Worm (Caenorhabditis elegans) whole organism, L4 larva: ENCODE results near the gene lron-13.

Experiments used
- F26F4.8 ChIP-seq: fragments of 200-800 bp; sonication (Bioruptor generic); conservative IDR thresholded peaks from 2 replicates; pipeline ENCODE4 v1.3.6; 2022; ENCODE audit warnings: missing genetic modification characterization, missing compliant biosample characterization
- F37D6.2 ChIP-seq: sonication (generic microtip); optimal IDR thresholded peaks from 2 replicates; lab custom pipeline; 2016; ENCODE audit warnings: mild to moderate bottlenecking, missing genetic modification characterization, missing compliant biosample characterization
- R02D3.7 ChIP-seq: fragments of 150-350 bp; sonication (generic microtip); optimal IDR thresholded peaks from 3 replicates; lab custom pipeline; 2014; ENCODE audit warnings: missing biosample characterization, missing genetic modification characterization
- T26A8.4 ChIP-seq: fragments of 200-800 bp; sonication (Bioruptor generic); IDR thresholded peaks from 2 replicates; pipeline ENCODE4 v1.3.6; 2022; ENCODE audit warnings: missing genetic modification characterization, missing compliant biosample characterization
- Y48G9A.11 ChIP-seq: fragments of 200-800 bp; sonication (Bioruptor generic); IDR thresholded peaks from 2 replicates; pipeline ENCODE4 v1.3.6; 2022; ENCODE audit warnings: missing genetic modification reagents, missing genetic modification characterization, missing compliant biosample characterization
- ZK546.5 ChIP-seq, 2 experiments: sonication (generic microtip); optimal IDR thresholded peaks; 2 replicates each; lab custom pipeline; 2017; ENCODE audit warnings: missing biosample characterization in 2 of 2, missing genetic modification characterization in 2 of 2
- aha-1 ChIP-seq: fragments of 150-350 bp; peaks from one replicate; lab custom pipeline; 2014; ENCODE audit warnings: missing biosample characterization, missing genetic modification characterization
- aly-2 ChIP-seq: sonication (generic microtip); optimal IDR thresholded peaks from 2 replicates; lab custom pipeline; 2018; ENCODE audit warnings: missing biosample characterization, missing genetic modification characterization
- ceh-20 ChIP-seq: fragments of 200-800 bp; sonication (Bioruptor generic); IDR thresholded peaks from 2 replicates; pipeline ENCODE4 v1.3.6; 2022; ENCODE audit warnings: missing genetic modification reagents, missing genetic modification characterization, missing compliant biosample characterization
- ceh-32 ChIP-seq: sonication (generic microtip); optimal IDR thresholded peaks from 2 replicates; lab custom pipeline; 2016; ENCODE audit warnings: mild to moderate bottlenecking, missing genetic modification characterization, missing compliant biosample characterization; ENCODE audit not compliant: poor library complexity
- cey-2 ChIP-seq: sonication (generic microtip); optimal IDR thresholded peaks from 3 replicates; lab custom pipeline; 2017; ENCODE audit warnings: missing genetic modification characterization, mild to moderate bottlenecking, missing compliant biosample characterization, antibody characterized with exemption, borderline replicate concordance; ENCODE audit not compliant: insufficient read depth
- ctbp-1 ChIP-seq: fragments of 200-800 bp; sonication (Bioruptor generic); IDR thresholded peaks from 2 replicates; pipeline ENCODE4 v1.3.6; 2022; ENCODE audit warnings: missing genetic modification reagents, missing genetic modification characterization, missing compliant biosample characterization
- dve-1 ChIP-seq: sonication (generic microtip); optimal IDR thresholded peaks from 2 replicates; lab custom pipeline; 2017; ENCODE audit warnings: antibody characterized with exemption, mild to moderate bottlenecking, missing genetic modification characterization, missing compliant biosample characterization; ENCODE audit not compliant: insufficient read depth
- egl-43 ChIP-seq: fragments of 200-800 bp; sonication (Bioruptor generic); IDR thresholded peaks from 2 replicates; pipeline ENCODE4 v1.3.6; 2022; ENCODE audit warnings: missing genetic modification reagents, missing genetic modification characterization, missing compliant biosample characterization
- hlh-30 ChIP-seq: sonication (generic microtip); optimal IDR thresholded peaks from 2 replicates; lab custom pipeline; 2017; ENCODE audit warnings: antibody characterized with exemption, mild to moderate bottlenecking, missing genetic modification characterization, missing compliant biosample characterization; ENCODE audit not compliant: insufficient read depth
- jun-1 ChIP-seq: fragments of 150-350 bp; optimal IDR thresholded peaks from 2 replicates; lab custom pipeline; 2014; ENCODE audit warnings: missing biosample characterization, missing genetic modification reagents, missing genetic modification characterization
- lin-1 ChIP-seq: fragments of 200-800 bp; sonication (Bioruptor generic); IDR thresholded peaks from 2 replicates; pipeline ENCODE4 v1.3.6; 2022; ENCODE audit warnings: missing genetic modification reagents, missing genetic modification characterization, missing compliant biosample characterization
- lin-38 ChIP-seq: fragments of 200-800 bp; sonication (Bioruptor generic); IDR thresholded peaks from 2 replicates; pipeline ENCODE4 v1.3.6; 2022; ENCODE audit warnings: missing genetic modification reagents, missing genetic modification characterization, missing compliant biosample characterization
- lsy-2 ChIP-seq, 2 experiments: fragments of 150-350 bp in 1 of 2; sonication (generic microtip) in 1 of 2; optimal IDR thresholded peaks; 2 replicates each; lab custom pipeline; 2014 to 2017; ENCODE audit warnings: missing biosample characterization in 2 of 2, missing genetic modification characterization in 2 of 2
- madf-5 ChIP-seq, 2 experiments: fragments of 200-800 bp; sonication (Bioruptor generic); IDR thresholded peaks; 2 replicates each; pipeline ENCODE4 v1.3.6; 2022; ENCODE audit warnings: missing compliant biosample characterization in 2 of 2, missing genetic modification characterization in 2 of 2
- mxl-2 ChIP-seq: fragments of 200-800 bp; sonication (Bioruptor generic); conservative IDR thresholded peaks from 2 replicates; pipeline ENCODE4 v1.3.6; 2022; ENCODE audit warnings: missing genetic modification reagents, missing genetic modification characterization, missing compliant biosample characterization
- mxl-3 ChIP-seq: fragments of 200-800 bp; sonication (Bioruptor generic); optimal IDR thresholded peaks from 2 replicates; lab custom pipeline; 2018; ENCODE audit warnings: mild to moderate bottlenecking, missing genetic modification characterization, missing compliant biosample characterization
- nhr-10 ChIP-seq: fragments of 150-350 bp; optimal IDR thresholded peaks from 2 replicates; lab custom pipeline; 2014; ENCODE audit warnings: missing biosample characterization, missing genetic modification characterization
- nhr-111 ChIP-seq: fragments of 200-800 bp; sonication (Bioruptor generic); optimal IDR thresholded peaks from 2 replicates; lab custom pipeline; 2018; ENCODE audit warnings: mild to moderate bottlenecking, missing genetic modification characterization, missing compliant biosample characterization
- nhr-28 ChIP-seq: fragments of 150-350 bp; optimal IDR thresholded peaks from 2 replicates; lab custom pipeline; 2014; ENCODE audit warnings: missing biosample characterization, missing genetic modification characterization
- set-16 ChIP-seq: fragments of 200-800 bp; sonication (Bioruptor generic); IDR thresholded peaks from 2 replicates; pipeline ENCODE4 v1.3.6; 2022; ENCODE audit warnings: missing genetic modification reagents, missing genetic modification characterization, missing compliant biosample characterization
- skn-1 ChIP-seq: fragments of 150-350 bp; optimal IDR thresholded peaks from 2 replicates; lab custom pipeline; 2014; ENCODE audit warnings: missing biosample characterization, missing genetic modification characterization
- snpc-4 ChIP-seq: fragments of 150-350 bp; optimal IDR thresholded peaks from 2 replicates; lab custom pipeline; 2014; ENCODE audit warnings: missing biosample characterization, missing genetic modification characterization
- spr-3 ChIP-seq: fragments of 200-800 bp; sonication (Bioruptor generic); optimal IDR thresholded peaks from 2 replicates; lab custom pipeline; 2018; ENCODE audit warnings: mild to moderate bottlenecking, missing genetic modification characterization, missing compliant biosample characterization
- tag-97 ChIP-seq: fragments of 200-800 bp; sonication (Bioruptor generic); IDR thresholded peaks from 2 replicates; pipeline ENCODE4 v1.3.6; 2022; ENCODE audit warnings: missing genetic modification characterization, missing compliant biosample characterization
- unc-130 ChIP-seq: sonication (generic microtip); optimal IDR thresholded peaks from 2 replicates; lab custom pipeline; 2016; ENCODE audit warnings: missing genetic modification reagents, missing genetic modification characterization, missing compliant biosample characterization
- unc-62 ChIP-seq, 3 experiments: fragments of 150-350 bp in 1 of 3; sonication (generic microtip); optimal IDR thresholded peaks in 2 of 3; peaks in 1 of 3; 1 replicate in 1 of 3; 2 replicates in 2 of 3; lab custom pipeline; 2014 to 2017; ENCODE audit warnings: missing biosample characterization in 3 of 3, missing genetic modification characterization in 3 of 3, missing genetic modification reagents in 3 of 3, missing genotype in 1 of 3
- ztf-11 ChIP-seq: fragments of 150-350 bp; optimal IDR thresholded peaks from 2 replicates; lab custom pipeline; 2014; ENCODE audit warnings: missing biosample characterization, missing genetic modification characterization
- ztf-7 ChIP-seq: fragments of 150-350 bp; optimal IDR thresholded peaks from 2 replicates; lab custom pipeline; 2014; ENCODE audit warnings: missing biosample characterization, missing genetic modification characterization

Gene lron-13

DNA sequence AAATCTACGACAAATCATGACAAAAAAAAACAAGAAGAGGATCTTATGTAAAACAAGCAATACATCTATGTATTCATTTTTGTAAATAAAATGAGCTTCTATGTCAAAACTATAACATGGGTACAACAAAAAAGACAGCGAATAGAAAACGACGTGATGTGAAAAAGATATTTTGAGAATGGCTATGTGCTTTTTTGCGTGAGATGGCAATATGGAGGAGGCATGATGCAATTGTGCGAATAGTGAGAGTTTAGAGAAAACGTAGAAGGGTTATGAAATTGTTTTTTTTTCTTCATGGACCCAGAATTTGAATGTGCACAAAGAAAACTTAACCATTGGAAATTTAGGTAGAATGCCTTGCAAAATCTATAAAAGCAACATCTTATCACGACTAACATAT, 38.7 kb downstream of the lron-13 start (continued):
- no peak for TF ChIP-seq mxl-2 (GFP tag; lab: Robert Waterston, UW)
- no peak for TF ChIP-seq ctbp-1 (GFP tag; lab: Robert Waterston, UW)
- no peak for TF ChIP-seq dve-1 (tag; lab: Kevin White, UChicago)
- no peak for TF ChIP-seq unc-130 (GFP tag; lab: Kevin White, UChicago)
- TF ChIP-seq R02D3.7 (tag; lab: Kevin White, UChicago), result no peak
- TF ChIP-seq ztf-7 (tag; lab: Kevin White, UChicago), result no peak
- no peak for TF ChIP-seq F37D6.2 (tag; lab: Kevin White, UChicago)
- TF ChIP-seq lin-1 (GFP tag; lab: Robert Waterston, UW), result no peak

DNA sequence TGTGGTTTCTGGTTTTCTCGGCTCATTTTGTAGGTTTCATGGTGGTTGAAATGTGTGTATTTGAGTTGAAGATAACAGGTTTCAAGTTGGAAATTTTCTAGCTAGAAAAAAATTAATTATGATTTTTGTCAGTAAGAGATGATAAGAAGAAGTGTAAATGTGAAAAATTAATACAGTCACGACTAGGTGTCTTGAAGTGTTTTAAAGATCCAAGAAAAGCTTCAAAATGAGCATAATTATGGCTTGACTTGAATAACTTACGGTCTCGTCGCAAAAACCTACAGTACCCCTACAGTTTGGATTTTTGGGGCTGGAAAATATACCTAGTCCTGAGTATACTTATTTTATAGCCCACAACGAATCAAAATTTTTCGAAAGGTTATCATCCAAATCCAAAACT, 43.1 kb downstream of the lron-13 start, which contains the start of gene exc-12:
Gene exc-12, minus strand, starts transcription at position 101 of the 400 bp plus-strand sequence.
- TF ChIP-seq ceh-20 (GFP tag; lab: Robert Waterston, UW), result no peak
- no peak for TF ChIP-seq ceh-32 (tag; lab: Kevin White, UChicago)
- no peak for TF ChIP-seq nhr-10
- no peak for TF ChIP-seq ZK546.5 (tag; optimal IDR thresholded peaks at IDR 0.05; lab: Kevin White, UChicago)
- TF ChIP-seq egl-43, result no peak
- TF ChIP-seq skn-1, result no peak
- no peak for TF ChIP-seq Y48G9A.11 (GFP tag; lab: Robert Waterston, UW)
- TF ChIP-seq mxl-3, result no peak
- TF ChIP-seq nhr-28 (tag; lab: Kevin White, UChicago), result no peak
- no peak for TF ChIP-seq dve-1 (tag; lab: Kevin White, UChicago)
- TF ChIP-seq unc-62 (GFP tag; optimal IDR thresholded peaks at IDR 0.05 in 1 of 2; lab: Kevin White, UChicago), result no peak
- no peak for TF ChIP-seq unc-62 (tag; optimal IDR thresholded peaks at IDR 0.05; lab: Kevin White, UChicago)
- TF ChIP-seq jun-1, result no peak
- TF ChIP-seq, all 104 proteins: peak for 0

ce11 chrIII:13575610-13576232, 48.5 kb downstream of the lron-13 start, which contains the start of gene osm-7:
Gene osm-7 (plus strand): TSS chrIII:13576182.
- peak; percentile 20 for TF ChIP-seq hlh-30 (tag; lab: Kevin White, UChicago)
- no peak for TF ChIP-seq F26F4.8 (GFP tag; lab: Robert Waterston, UW)

DNA sequence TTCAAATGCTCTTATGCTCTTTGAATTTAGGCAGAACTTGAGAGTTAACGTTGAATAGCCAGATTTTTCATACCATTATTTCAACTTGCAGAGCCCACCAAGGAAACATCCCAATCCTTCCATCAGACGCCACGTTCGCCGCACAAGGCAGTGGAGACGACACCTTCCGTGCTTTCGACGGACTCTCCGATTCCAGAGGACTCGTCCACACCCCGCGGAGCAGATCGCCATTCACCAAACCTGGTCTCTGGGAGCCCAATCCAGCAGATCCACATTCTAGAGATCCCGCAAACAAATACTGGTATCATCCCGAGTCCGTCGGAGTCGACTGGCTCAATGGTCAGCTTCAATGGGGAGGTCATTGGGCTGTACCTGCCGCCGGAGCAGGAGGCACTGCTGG, 52.8 kb downstream of the lron-13 start:
- TF ChIP-seq lsy-2 (tag; optimal IDR thresholded peaks at IDR 0.05; lab: Kevin White, UChicago) (no peak), tag-97 (no peak), unc-62 (GFP tag; optimal IDR thresholded peaks at IDR 0.05 in 1 of 2; lab: Kevin White, UChicago) (peak in 1 of 2 experiments; percentile 82), unc-62 (tag; optimal IDR thresholded peaks at IDR 0.05; lab: Kevin White, UChicago) (no peak), lin-38 (no peak), nhr-111 (GFP tag; lab: Kevin White, UChicago) (no peak), set-16 (GFP tag; lab: Robert Waterston, UW) (peak; percentile 74), spr-3 (GFP tag; lab: Kevin White, UChicago) (no peak)

DNA sequence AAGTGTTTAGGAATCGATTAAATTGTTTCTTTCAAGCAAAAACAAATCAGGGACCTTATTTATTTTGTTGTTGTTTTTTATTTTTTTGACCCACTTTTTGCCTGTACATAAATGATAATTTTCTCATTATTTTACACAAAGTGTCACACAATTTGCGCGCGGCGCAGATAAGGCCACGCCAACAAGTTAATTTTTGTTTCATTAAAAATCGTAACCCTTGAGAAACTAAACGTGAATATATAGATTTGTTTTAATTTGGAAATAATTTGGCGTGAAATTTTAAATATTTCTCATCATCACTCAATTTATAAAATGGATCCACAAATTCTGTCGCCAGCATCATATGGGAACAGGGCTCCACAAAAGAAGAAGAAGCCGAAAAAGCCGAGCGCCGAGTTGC, 53.3 kb downstream of the lron-13 start, which contains the start of gene T05D4.5:
Gene T05D4.5, plus strand, starts transcription at position 301 of the 400 bp plus-strand sequence.
- no peak for TF ChIP-seq snpc-4 (tag; lab: Kevin White, UChicago)
- no peak for TF ChIP-seq aly-2 (tag; lab: Kevin White, UChicago)
- no peak for TF ChIP-seq T26A8.4 (GFP tag; lab: Robert Waterston, UW)
- TF ChIP-seq cey-2 (tag; lab: Kevin White, UChicago), result no peak
- TF ChIP-seq ztf-11 (tag; lab: Kevin White, UChicago), result no peak
- peak; percentile 27 for TF ChIP-seq aha-1 (tag; lab: Kevin White, UChicago)
- no peak for TF ChIP-seq madf-5 (GFP tag; IDR thresholded peaks at IDR 0.05; lab: Robert Waterston, UW)
